Fruit fly (Drosophila melanogaster): ENCODE results near the gene Apoltp.

- no peak for TF ChIP-seq Myc (optimal IDR thresholded peaks at IDR 0.05)
- TF ChIP-seq ttk (optimal IDR thresholded peaks at IDR 0.05) = no peak
- no peak for TF ChIP-seq psq (optimal IDR thresholded peaks at IDR 0.05)
- TF ChIP-seq Sin3A (optimal IDR thresholded peaks at IDR 0.05) = no peak
- TF ChIP-seq h (optimal IDR thresholded peaks at IDR 0.05) = no peak
Measured at dm6 chr2L:9677101-9677500, 43.1 kb downstream of the Apoltp start.

Data from Kc167 (cell line).